Fruit fly (Drosophila melanogaster) whole organism, embryonic: ENCODE results near the gene CG7991.

Experiments used
- ATbp ChIP-seq: fragments of 200-800 bp; sonication (Bioruptor generic); optimal IDR thresholded peaks from 2 replicates; lab custom pipeline; 2017; ENCODE audit warnings: missing biosample characterization, mild to moderate bottlenecking, missing genetic modification characterization, missing genetic modification reagents
- Aef1 ChIP-seq: fragments of 200-800 bp; sonication (Bioruptor generic); IDR thresholded peaks from 3 replicates; pipeline ENCODE4 v1.3.6; 2022; ENCODE audit warnings: missing biosample characterization, missing genetic modification characterization
- CG12219 ChIP-seq: fragments of 200-800 bp; sonication (Bioruptor generic); optimal IDR thresholded peaks from 3 replicates; lab custom pipeline; 2018; ENCODE audit warnings: missing biosample characterization, mild to moderate bottlenecking, missing genetic modification characterization
- CG15011 ChIP-seq: fragments of 200-800 bp; sonication (Bioruptor generic); optimal IDR thresholded peaks from 3 replicates; lab custom pipeline; 2018; ENCODE audit warnings: missing biosample characterization, mild to moderate bottlenecking, missing genetic modification characterization
- CG15514 ChIP-seq: fragments of 200-800 bp; sonication (Bioruptor generic); optimal IDR thresholded peaks from 3 replicates; lab custom pipeline; 2017; ENCODE audit warnings: missing biosample characterization, missing genetic modification characterization, mild to moderate bottlenecking, moderate library complexity, missing genetic modification reagents
- CG16815 ChIP-seq: fragments of 200-800 bp; sonication (Bioruptor generic); optimal IDR thresholded peaks from 3 replicates; lab custom pipeline; 2017; ENCODE audit warnings: missing biosample characterization, mild to moderate bottlenecking, missing genetic modification characterization
- CG18599 ChIP-seq: fragments of 200-800 bp; sonication (Bioruptor generic); optimal IDR thresholded peaks from 3 replicates; lab custom pipeline; 2017; ENCODE audit warnings: missing biosample characterization, missing genetic modification characterization, mild to moderate bottlenecking, moderate library complexity, missing genetic modification reagents
- CG18764 ChIP-seq: fragments of 200-800 bp; sonication (Bioruptor generic); optimal IDR thresholded peaks from 3 replicates; lab custom pipeline; 2016; ENCODE audit warnings: missing biosample characterization, missing genetic modification characterization
- CG3407 ChIP-seq: fragments of 200-800 bp; sonication (Bioruptor generic); optimal IDR thresholded peaks from 2 replicates; lab custom pipeline; 2018; ENCODE audit warnings: missing biosample characterization, mild to moderate bottlenecking, missing genetic modification characterization
- CG5180 ChIP-seq: fragments of 200-800 bp; sonication (Bioruptor generic); optimal IDR thresholded peaks from 3 replicates; lab custom pipeline; 2017; ENCODE audit warnings: missing biosample characterization, missing genetic modification characterization, mild to moderate bottlenecking, moderate library complexity, missing genetic modification reagents
- CG7357 ChIP-seq: fragments of 200-800 bp; sonication (Bioruptor generic); IDR thresholded peaks from 3 replicates; pipeline ENCODE4 v1.3.6; 2022; ENCODE audit warnings: missing biosample characterization, missing genetic modification characterization
- CG8388 ChIP-seq: fragments of 200-800 bp; sonication (Bioruptor generic); optimal IDR thresholded peaks from 2 replicates; lab custom pipeline; 2019; ENCODE audit warnings: missing biosample characterization, mild to moderate bottlenecking, missing genetic modification characterization, moderate library complexity
- Dip2 ChIP-seq: fragments of 200-800 bp; sonication (Bioruptor generic); IDR thresholded peaks from 2 replicates; pipeline ENCODE4 v1.3.6; 2022; ENCODE audit warnings: missing biosample characterization, missing genetic modification characterization
- Dip3 ChIP-seq: fragments of 200-800 bp; sonication (Bioruptor generic); optimal IDR thresholded peaks from 3 replicates; lab custom pipeline; 2016; ENCODE audit warnings: missing biosample characterization, missing genetic modification characterization
- Drgx ChIP-seq: fragments of 200-800 bp; sonication (Bioruptor generic); IDR thresholded peaks from 2 replicates; pipeline ENCODE4 v1.3.6; 2022; ENCODE audit warnings: missing biosample characterization, missing genetic modification characterization
- ERR ChIP-seq: fragments of 200-800 bp; sonication (Bioruptor generic); optimal IDR thresholded peaks from 2 replicates; lab custom pipeline; 2016; ENCODE audit warnings: missing biosample characterization, missing genetic modification characterization
- H2.0 ChIP-seq: fragments of 200-800 bp; sonication (Bioruptor generic); IDR thresholded peaks from 2 replicates; pipeline ENCODE4 v1.3.6; 2022; ENCODE audit warnings: missing biosample characterization, missing genetic modification characterization
- Mrtf ChIP-seq: fragments of 200-800 bp; sonication (Bioruptor generic); IDR thresholded peaks from 3 replicates; pipeline ENCODE4 v1.3.6; 2022; ENCODE audit warnings: missing biosample characterization, missing genetic modification characterization
- Neu2 ChIP-seq: fragments of 200-800 bp; sonication (Bioruptor generic); optimal IDR thresholded peaks from 3 replicates; lab custom pipeline; 2016; ENCODE audit warnings: missing biosample characterization, missing genetic modification characterization, borderline replicate concordance
- Six4 ChIP-seq: fragments of 200-800 bp; sonication (Bioruptor generic); optimal IDR thresholded peaks from 2 replicates; lab custom pipeline; 2016; ENCODE audit warnings: missing biosample characterization, missing genetic modification characterization
- Taf1 ChIP-seq: fragments of 200-800 bp; sonication (Bioruptor generic); IDR thresholded peaks from 2 replicates; pipeline ENCODE4 v1.3.6; 2022; ENCODE audit warnings: missing biosample characterization, missing genetic modification characterization
- Trl ChIP-seq, 3 experiments: fragments of >200 bp in 2 of 3; fragments of 200-800 bp in 1 of 3; sonication (Bioruptor generic) in 1 of 3; optimal IDR thresholded peaks; 2 replicates in 1 of 3; 3 replicates in 2 of 3; lab custom pipeline; 2016 to 2017; ENCODE audit warnings: missing biosample characterization in 1 of 3, missing genetic modification characterization in 1 of 3
- Vsx1 ChIP-seq: fragments of 200-800 bp; sonication (Bioruptor generic); optimal IDR thresholded peaks from 2 replicates; lab custom pipeline; 2017; ENCODE audit warnings: missing biosample characterization, mild to moderate bottlenecking, missing genetic modification characterization, missing genetic modification reagents
- abd-A ChIP-seq: fragments of 200-800 bp; sonication (Bioruptor generic); optimal IDR thresholded peaks from 3 replicates; lab custom pipeline; 2019; ENCODE audit warnings: missing biosample characterization, mild to moderate bottlenecking, missing genetic modification characterization, moderate library complexity
- cato ChIP-seq: fragments of 200-800 bp; sonication (Bioruptor generic); optimal IDR thresholded peaks from 2 replicates; lab custom pipeline; 2016; ENCODE audit warnings: missing biosample characterization, missing genetic modification characterization, borderline replicate concordance
- chinmo ChIP-seq: fragments of 200-800 bp; sonication (Bioruptor generic); IDR thresholded peaks from 4 replicates; pipeline ENCODE4 v1.3.6; 2022; ENCODE audit warnings: missing biosample characterization, missing genetic modification characterization; ENCODE audit not compliant: partially characterized antibody
- fru ChIP-seq: fragments of >200 bp; optimal IDR thresholded peaks from 2 replicates; lab custom pipeline; 2017
- gce ChIP-seq: fragments of 200-800 bp; sonication (Bioruptor generic); IDR thresholded peaks from 3 replicates; pipeline ENCODE4 v1.3.6; 2022; ENCODE audit warnings: missing biosample characterization, missing genetic modification characterization
- gcm ChIP-seq: fragments of 200-800 bp; sonication (Bioruptor generic); optimal IDR thresholded peaks from 2 replicates; lab custom pipeline; 2019; ENCODE audit warnings: missing biosample characterization, mild to moderate bottlenecking, missing genetic modification characterization, moderate library complexity
- inv ChIP-seq: fragments of 200-800 bp; sonication (Bioruptor generic); IDR thresholded peaks from 2 replicates; pipeline ENCODE4 v1.3.6; 2022; ENCODE audit warnings: missing biosample characterization, missing genetic modification characterization; ENCODE audit not compliant: partially characterized antibody
- jumu ChIP-seq: fragments of 200-800 bp; sonication (Bioruptor generic); optimal IDR thresholded peaks from 3 replicates; lab custom pipeline; 2016; ENCODE audit warnings: missing biosample characterization, missing genetic modification characterization
- kay ChIP-seq: fragments of 200-800 bp; sonication (Bioruptor generic); optimal IDR thresholded peaks from 2 replicates; lab custom pipeline; 2016; ENCODE audit warnings: missing biosample characterization, missing genetic modification characterization
- klu ChIP-seq: fragments of 200-800 bp; sonication (Bioruptor generic); IDR thresholded peaks from 2 replicates; pipeline ENCODE4 v1.3.6; 2022; ENCODE audit warnings: missing biosample characterization, missing genetic modification characterization
- knrl ChIP-seq: fragments of 200-800 bp; sonication (Bioruptor generic); IDR thresholded peaks from 3 replicates; pipeline ENCODE4 v1.3.6; 2022; ENCODE audit warnings: missing biosample characterization, missing genetic modification characterization; ENCODE audit not compliant: partially characterized antibody
- nom ChIP-seq: fragments of 200-800 bp; sonication (Bioruptor generic); optimal IDR thresholded peaks from 2 replicates; lab custom pipeline; 2017; ENCODE audit warnings: missing biosample characterization, missing genetic modification characterization, mild to moderate bottlenecking, moderate library complexity, missing genetic modification reagents
- pan ChIP-seq, 4 experiments: fragments of >200 bp in 3 of 4; fragments of 200-800 bp in 1 of 4; sonication (Bioruptor generic) in 1 of 4; optimal IDR thresholded peaks in 3 of 4; IDR thresholded peaks in 1 of 4; 2 replicates each; pipeline versions ENCODE4 v1.3.6 to Lab custom; 2017 to 2022; ENCODE audit warnings: missing biosample characterization in 2 of 4, missing genetic modification characterization in 2 of 4, mixed read lengths in 1 of 4
- pita ChIP-seq: fragments of 200-800 bp; sonication (Bioruptor generic); optimal IDR thresholded peaks from 2 replicates; lab custom pipeline; 2017; ENCODE audit warnings: missing biosample characterization, mild to moderate bottlenecking, missing genetic modification characterization
- sens-2 ChIP-seq: fragments of 200-800 bp; sonication (Bioruptor generic); IDR thresholded peaks from 2 replicates; pipeline ENCODE4 v1.3.6; 2022; ENCODE audit warnings: missing biosample characterization, missing genetic modification characterization
- sisA ChIP-seq: fragments of 200-800 bp; sonication (Bioruptor generic); IDR thresholded peaks from 2 replicates; pipeline ENCODE4 v1.3.6; 2022; ENCODE audit warnings: missing biosample characterization, missing genetic modification characterization
- sna ChIP-seq: fragments of 200-800 bp; sonication (Bioruptor generic); IDR thresholded peaks from 2 replicates; pipeline ENCODE4 v1.3.6; 2022; ENCODE audit warnings: missing biosample characterization, missing genetic modification characterization; ENCODE audit not compliant: partially characterized antibody
- tna ChIP-seq: fragments of 200-800 bp; sonication (Bioruptor generic); IDR thresholded peaks from 2 replicates; pipeline ENCODE4 v1.3.6; 2022; ENCODE audit warnings: missing biosample characterization, missing genetic modification characterization; ENCODE audit not compliant: partially characterized antibody
- twi ChIP-seq: fragments of 200-800 bp; optimal IDR thresholded peaks from 2 replicates; lab custom pipeline; 2019; ENCODE audit warnings: missing biosample characterization, mild to moderate bottlenecking, missing genetic modification characterization, moderate library complexity
- vfl ChIP-seq: fragments of 200-800 bp; sonication (Bioruptor generic); optimal IDR thresholded peaks from 2 replicates; lab custom pipeline; 2016; ENCODE audit warnings: missing biosample characterization, missing genetic modification characterization
- wek ChIP-seq: fragments of 200-800 bp; sonication (Bioruptor generic); optimal IDR thresholded peaks from 3 replicates; lab custom pipeline; 2018; ENCODE audit warnings: missing biosample characterization, mild to moderate bottlenecking, missing genetic modification characterization, moderate library complexity

Gene CG7991

dm6 chr3L:1739522-1740128, 65.1 kb downstream of the CG7991 start:
- peak; percentile 12; the same call in 1 of the 2 replicates for TF ChIP-seq Drgx
- no peak for TF ChIP-seq Mrtf (GFP tag; lab: Robert Waterston, UW)
- TF ChIP-seq nom (GFP tag; lab: Kevin White, UChicago), result peak; percentile 5
- 0 out of 4 replicates have a peak, but pooled peaks have one; percentile 25 for TF ChIP-seq chinmo

DNA sequence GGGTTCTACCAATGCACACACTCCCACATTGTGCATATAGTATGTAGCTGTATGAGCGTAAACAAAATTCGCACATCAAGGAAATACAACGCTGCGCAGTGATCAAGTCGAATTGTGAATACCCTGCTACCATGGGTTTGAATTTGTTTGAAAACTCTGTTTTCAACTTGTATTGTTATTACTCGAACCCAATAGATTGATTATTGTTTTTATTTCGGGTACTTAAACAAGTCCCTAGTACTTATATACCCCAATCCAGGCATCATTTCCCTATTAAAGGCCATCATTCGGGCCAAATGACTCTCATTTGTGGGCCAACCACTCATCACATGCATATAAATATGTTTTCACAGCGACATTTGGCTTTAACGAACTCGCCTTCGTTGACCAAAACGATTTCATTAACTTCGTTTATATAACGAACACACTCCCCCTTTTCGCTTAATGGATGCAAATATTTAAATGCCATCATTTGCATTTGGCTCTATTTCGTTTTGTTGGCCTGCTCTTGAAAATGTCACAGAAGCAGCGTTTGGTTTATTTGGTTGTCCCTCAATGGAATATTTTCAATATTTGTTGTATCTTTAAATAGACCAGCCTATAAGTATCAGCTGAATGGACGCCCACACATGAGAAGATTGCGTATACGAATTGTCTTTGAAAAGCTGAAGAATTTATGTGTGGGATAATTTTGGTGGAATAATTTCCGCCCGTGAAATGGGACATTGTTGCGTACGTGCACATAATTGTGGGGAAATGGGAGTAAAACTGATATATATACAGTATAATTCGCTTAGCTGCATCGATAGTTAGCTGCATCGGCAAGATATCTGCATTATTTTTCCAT, 65.8 kb downstream of the CG7991 start:
- TF ChIP-seq ATbp (peak; percentile 26), CG3407 (GFP tag; lab: Kevin White, UChicago) (no peak), knrl (GFP tag; lab: Robert Waterston, UW) (no peak), Dip2 (no peak), wek (GFP tag; lab: Kevin White, UChicago) (peak; percentile 17), inv (GFP tag; lab: Robert Waterston, UW) (no peak), gcm (GFP tag; lab: Kevin White, UChicago) (no peak), pan (optimal IDR thresholded peaks at IDR 0.05; lab: Kevin White, UChicago) (no peak), pan (GFP tag; optimal IDR thresholded peaks at IDR 0.05 in 1 of 2, IDR thresholded peaks at IDR 0.05 in 1 of 2) (peak in 1 of 2 experiments; percentile 86), Aef1 (GFP tag; lab: Robert Waterston, UW) (peak; percentile 73), CG18764 (GFP tag; lab: Kevin White, UChicago) (no peak), ERR (GFP tag; lab: Kevin White, UChicago) (no peak), H2.0 (GFP tag; lab: Robert Waterston, UW) (peak; percentile 77), cato (GFP tag; lab: Kevin White, UChicago) (peak; percentile 27), jumu (GFP tag; lab: Kevin White, UChicago) (peak; percentile 11), CG12219 (GFP tag; lab: Kevin White, UChicago) (peak; percentile 73), Dip3 (GFP tag; lab: Kevin White, UChicago) (peak; percentile 70), CG7357 (GFP tag; lab: Robert Waterston, UW) (peak; percentile 66; the same call in 2 of the 3 replicates), sna (GFP tag; lab: Robert Waterston, UW) (no peak), klu (0 out of 2 replicates have a peak, but pooled peaks have one; percentile 55), CG16815 (GFP tag; lab: Kevin White, UChicago) (no peak), Trl (optimal IDR thresholded peaks at IDR 0.05; lab: Kevin White, UChicago) (no peak), Trl (GFP tag; optimal IDR thresholded peaks at IDR 0.05; lab: Kevin White, UChicago) (peak; percentile 33), pita (GFP tag; lab: Kevin White, UChicago) (no peak), CG15011 (GFP tag; lab: Kevin White, UChicago) (no peak), twi (no peak), gce (GFP tag; lab: Robert Waterston, UW) (peak; percentile 71; the same call in 1 of the 3 replicates), CG18599 (GFP tag; lab: Kevin White, UChicago) (no peak), kay (peak; percentile 37), tna (GFP tag; lab: Robert Waterston, UW) (no peak), CG8388 (GFP tag; lab: Kevin White, UChicago) (peak; percentile 2), CG5180 (GFP tag; lab: Kevin White, UChicago) (no peak), Six4 (no peak), Neu2 (GFP tag; lab: Kevin White, UChicago) (no peak), Vsx1 (no peak), Taf1 (GFP tag; lab: Robert Waterston, UW) (no peak; the same call in 1 of the 2 replicates), fru (lab: Kevin White, UChicago) (no peak), CG15514 (no peak), vfl (peak; percentile 11), sens-2 (0 out of 2 replicates have a peak, but pooled peaks have one; percentile 35), sisA (peak; percentile 71), abd-A (peak; percentile 34)
